Fruit fly (Drosophila melanogaster) whole organism, prepupa: ENCODE data around the gene CG33947.

Experiments
- CG6808 ChIP-seq: fragments of 200-800 bp; sonication (Bioruptor generic); optimal IDR thresholded peaks from 3 replicates; lab custom pipeline; 2017; ENCODE audit warnings: missing biosample characterization, missing genetic modification characterization, mild to moderate bottlenecking, moderate library complexity, missing genetic modification reagents
- Eip78C ChIP-seq: fragments of 200-800 bp; sonication (Bioruptor generic); peaks from one replicate; lab custom pipeline; 2016; ENCODE audit warnings: missing biosample characterization, missing genetic modification characterization
- Gug ChIP-seq: fragments of 200-800 bp; sonication (Bioruptor generic); IDR thresholded peaks from 2 replicates; pipeline ENCODE4 v1.3.6; 2022; ENCODE audit warnings: missing biosample characterization, missing genetic modification characterization
- cyc ChIP-seq: fragments of 200-800 bp; sonication (Bioruptor generic); optimal IDR thresholded peaks from 3 replicates; lab custom pipeline; 2016; ENCODE audit warnings: missing biosample characterization, missing genetic modification characterization
- fd59A ChIP-seq: fragments of 200-800 bp; sonication (Bioruptor generic); optimal IDR thresholded peaks from 2 replicates; lab custom pipeline; 2017; ENCODE audit warnings: missing biosample characterization, mild to moderate bottlenecking, missing genetic modification characterization, missing genetic modification reagents
- salr ChIP-seq, 2 experiments: fragments of 200-800 bp; sonication (Bioruptor generic); optimal IDR thresholded peaks; 3 replicates each; lab custom pipeline; 2016 to 2018; ENCODE audit warnings: missing biosample characterization in 2 of 2, missing genetic modification characterization in 2 of 2, mild to moderate bottlenecking in 1 of 2

dm6 chr3L:11103773-11104172 is 7.5 kb downstream of the CG33947 start, which contains the start of gene CG32071:
- TF ChIP-seq salr (GFP tag; optimal IDR thresholded peaks at IDR 0.05; lab: Kevin White, UChicago) (no peak), fd59A (GFP tag; lab: Kevin White, UChicago) (no peak), Eip78C (GFP tag; lab: Kevin White, UChicago) (no peak), cyc (GFP tag; lab: Kevin White, UChicago) (no peak), CG6808 (GFP tag; lab: Kevin White, UChicago) (no peak), Gug (GFP tag; lab: Robert Waterston, UW) (no peak)
